Worm (Caenorhabditis elegans): Measurements from ENCODE around the gene best-3.
A peak's percentile ranks its signal among the peaks of the same experiment; 100 is the strongest.

best-3 gene

ce11 chrII:28283-28682 is 15.5 kb downstream of the best-3 start, which contains the start of gene F23F1.4:
TSS of gene F23F1.4 (minus strand) at chrII:28423.
- no peak for TF ChIP-seq snpc-4 (tag; optimal IDR thresholded peaks at IDR 0.05)
- TF ChIP-seq nhr-2 (tag; optimal IDR thresholded peaks at IDR 0.05): peak; percentile 95
- peak; percentile 32 for TF ChIP-seq zip-8 (tag; optimal IDR thresholded peaks at IDR 0.05)

ce11 chrII:29578-29977 is 16.8 kb downstream of the best-3 start:
- TF ChIP-seq mls-2 (tag; optimal IDR thresholded peaks at IDR 0.05) (no peak), tbx-8 (GFP tag; optimal IDR thresholded peaks at IDR 0.05) (no peak), flh-1 (GFP tag; optimal IDR thresholded peaks at IDR 0.05) (no peak), blmp-1 (tag; optimal IDR thresholded peaks at IDR 0.05) (no peak), cnd-1 (tag; optimal IDR thresholded peaks at IDR 0.05) (no peak), snpc-4 (tag; optimal IDR thresholded peaks at IDR 0.05) (no peak), unc-39 (tag; optimal IDR thresholded peaks at IDR 0.05) (no peak), sem-2 (GFP tag; optimal IDR thresholded peaks at IDR 0.05) (no peak), bed-3 (GFP tag; optimal IDR thresholded peaks at IDR 0.05) (no peak), lsy-2 (tag; optimal IDR thresholded peaks at IDR 0.05) (no peak), drap-1 (GFP tag; optimal IDR thresholded peaks at IDR 0.05) (no peak), nhr-2 (tag; optimal IDR thresholded peaks at IDR 0.05) (no peak), M03D4.4 (tag; optimal IDR thresholded peaks at IDR 0.05) (no peak), sptf-1 (tag; optimal IDR thresholded peaks at IDR 0.05) (no peak)

ce11 chrII:31521-31920 is 18.7 kb downstream of the best-3 start, which contains the start of the genes F23F1.5 and fbxc-54:
TSS of gene F23F1.5 (minus strand) at chrII:31584.
TSS of gene fbxc-54 (plus strand) at chrII:31719.
- TF ChIP-seq blmp-1 (tag; optimal IDR thresholded peaks at IDR 0.05): no peak
- TF ChIP-seq tbx-8 (GFP tag; optimal IDR thresholded peaks at IDR 0.05): no peak
- TF ChIP-seq elt-1 (tag; optimal IDR thresholded peaks at IDR 0.05; ENCODE audit: borderline replicate concordance, insufficient read depth): no peak
- TF ChIP-seq nhr-12 (tag; optimal IDR thresholded peaks at IDR 0.05): no peak
- no peak for TF ChIP-seq lsy-2 (tag; optimal IDR thresholded peaks at IDR 0.05)
- TF ChIP-seq flh-1 (GFP tag; optimal IDR thresholded peaks at IDR 0.05): no peak
- TF ChIP-seq ztf-11 (tag; optimal IDR thresholded peaks at IDR 0.05): no peak
- no peak for TF ChIP-seq nhr-76 (tag; optimal IDR thresholded peaks at IDR 0.05)

- no peak for TF ChIP-seq hlh-1 (tag; optimal IDR thresholded peaks at IDR 0.05)
- TF ChIP-seq sem-2 (GFP tag; optimal IDR thresholded peaks at IDR 0.05): no peak
- no peak for TF ChIP-seq ceh-43 (GFP tag; optimal IDR thresholded peaks at IDR 0.05)
- no peak for TF ChIP-seq M03D4.4 (tag; optimal IDR thresholded peaks at IDR 0.05)
- TF ChIP-seq zip-8 (tag; optimal IDR thresholded peaks at IDR 0.05): no peak
- TF ChIP-seq pha-4 (tag; optimal IDR thresholded peaks at IDR 0.05): no peak
- no peak for TF ChIP-seq mep-1 (tag; optimal IDR thresholded peaks at IDR 0.05)
- TF ChIP-seq nhr-2 (tag; optimal IDR thresholded peaks at IDR 0.05): no peak
- no peak for TF ChIP-seq drap-1 (GFP tag; optimal IDR thresholded peaks at IDR 0.05)
- TF ChIP-seq tbx-8 (GFP tag; optimal IDR thresholded peaks at IDR 0.05): no peak
- no peak for TF ChIP-seq cnd-1 (tag; optimal IDR thresholded peaks at IDR 0.05)
- TF ChIP-seq blmp-1 (tag; optimal IDR thresholded peaks at IDR 0.05): no peak
- no peak for TF ChIP-seq nhr-237 (tag; optimal IDR thresholded peaks at IDR 0.05)
- TF ChIP-seq ceh-39 (tag; optimal IDR thresholded peaks at IDR 0.05): no peak
- TF ChIP-seq nhr-76 (tag; optimal IDR thresholded peaks at IDR 0.05): no peak
- TF ChIP-seq ztf-11 (tag; optimal IDR thresholded peaks at IDR 0.05): no peak
- no peak for TF ChIP-seq elt-3 (tag; optimal IDR thresholded peaks at IDR 0.05)
These were observed 21.1 kb downstream of the best-3 start, which contains the start of gene F23F1.2 for ce11 chrII:33904-34303. TSS of gene F23F1.2 (plus strand) at chrII:34204.

- no peak for TF ChIP-seq mep-1 (tag; optimal IDR thresholded peaks at IDR 0.05)
- no peak for TF ChIP-seq unc-62 (GFP tag; optimal IDR thresholded peaks at IDR 0.05)
- no peak for TF ChIP-seq elt-3 (tag; optimal IDR thresholded peaks at IDR 0.05)
- TF ChIP-seq unc-120 (tag; optimal IDR thresholded peaks at IDR 0.05; ENCODE audit: poor library complexity, severe bottlenecking): no peak
- TF ChIP-seq nhr-76 (tag; optimal IDR thresholded peaks at IDR 0.05): no peak
- TF ChIP-seq ztf-11 (tag; optimal IDR thresholded peaks at IDR 0.05): no peak
- TF ChIP-seq bed-3 (GFP tag; optimal IDR thresholded peaks at IDR 0.05): no peak
- no peak for TF ChIP-seq mab-5 (tag; optimal IDR thresholded peaks at IDR 0.05)
- TF ChIP-seq pha-4 (tag; optimal IDR thresholded peaks at IDR 0.05): no peak
- no peak for TF ChIP-seq elt-1 (tag; optimal IDR thresholded peaks at IDR 0.05; ENCODE audit: borderline replicate concordance, insufficient read depth)
- TF ChIP-seq unc-39 (tag; optimal IDR thresholded peaks at IDR 0.05): no peak
- TF ChIP-seq flh-1 (GFP tag; optimal IDR thresholded peaks at IDR 0.05): no peak
- TF ChIP-seq lin-32 (GFP tag; optimal IDR thresholded peaks at IDR 0.05): no peak
- no peak for TF ChIP-seq mls-2 (tag; optimal IDR thresholded peaks at IDR 0.05)
- TF ChIP-seq ceh-43 (GFP tag; optimal IDR thresholded peaks at IDR 0.05): no peak
- no peak for TF ChIP-seq blmp-1 (tag; optimal IDR thresholded peaks at IDR 0.05)
- TF ChIP-seq ceh-83 (GFP tag; optimal IDR thresholded peaks at IDR 0.05): no peak
These were observed 24.4 kb downstream of the best-3 start, which contains the start of gene F23F1.6 for ce11 chrII:37213-37612. TSS of gene F23F1.6 (minus strand) at chrII:37313.
